Worm (Caenorhabditis elegans) whole organism, L3 larva: ENCODE measurements around the gene K05F1.1.

Source experiments
- egl-27 ChIP-seq: sonication (generic microtip); optimal IDR thresholded peaks from 4 replicates; lab custom pipeline; 2017; ENCODE audit warnings: missing biosample characterization, missing genetic modification reagents, missing genetic modification characterization
- ztf-4 ChIP-seq: fragments of 150-350 bp; optimal IDR thresholded peaks from 2 replicates; lab custom pipeline; 2014; ENCODE audit warnings: missing biosample characterization, missing genetic modification characterization

DNA sequence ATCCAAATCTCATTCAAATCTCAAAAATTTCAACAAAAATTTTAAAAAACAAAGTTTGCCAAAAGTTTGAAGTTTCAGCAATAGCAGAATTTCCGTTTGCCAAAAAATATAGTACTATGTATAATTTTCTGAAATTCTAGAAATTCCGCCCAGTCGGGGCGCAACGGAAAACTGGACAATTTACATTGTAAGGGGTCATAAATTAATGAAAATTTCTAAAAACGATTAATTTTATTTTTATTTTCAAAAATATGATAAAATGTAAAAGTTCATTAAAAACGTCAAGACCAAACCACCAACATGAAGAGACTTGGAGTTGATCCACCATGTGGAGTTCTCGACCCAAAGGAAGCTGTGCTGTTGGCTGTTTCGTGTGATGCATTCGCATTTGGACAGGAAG lies 17.1 kb downstream of the K05F1.1 start, which contains the start of gene ZK1248.4:
- TF ChIP-seq egl-27 (tag; lab: Kevin White, UChicago), result no peak
- TF ChIP-seq ztf-4 (tag; lab: Kevin White, UChicago), result no peak
